Worm (Caenorhabditis elegans): Measurements from ENCODE around the gene spdl-1.

DNA sequence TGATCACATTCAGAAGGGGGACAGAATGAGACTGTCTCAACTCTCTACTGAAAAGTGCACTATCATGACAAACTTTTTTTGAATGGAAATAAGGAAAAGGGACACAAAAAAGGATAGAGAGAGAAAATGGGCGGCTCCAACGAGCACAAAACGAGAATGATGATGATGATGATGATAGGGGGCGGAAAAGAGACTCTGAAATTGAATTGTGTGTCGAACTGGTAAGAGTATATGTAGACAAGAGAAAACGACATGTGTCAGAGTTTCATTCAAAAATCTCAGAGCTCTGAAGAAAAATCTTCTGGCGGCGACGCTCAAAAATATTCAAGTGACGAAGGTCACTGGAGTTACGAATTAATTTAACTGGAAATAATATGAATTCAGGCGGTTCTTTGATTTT, 13.9 kb downstream of the spdl-1 start:
- TF ChIP-seq hnd-1 (tag; optimal IDR thresholded peaks at IDR 0.05): no peak
- TF ChIP-seq ama-1 (optimal IDR thresholded peaks at IDR 0.05): no peak
- no peak for TF ChIP-seq flt-1 (GFP tag; IDR thresholded peaks at IDR 0.05)
- TF ChIP-seq ceh-13 (GFP tag; optimal IDR thresholded peaks at IDR 0.05): no peak
- no peak for TF ChIP-seq ceh-36 (tag; optimal IDR thresholded peaks at IDR 0.05)
- no peak for TF ChIP-seq scrt-1 (GFP tag; IDR thresholded peaks at IDR 0.05)
- no peak for TF ChIP-seq sea-1 (GFP tag; conservative IDR thresholded peaks at IDR 0.05)
- TF ChIP-seq tbx-11 (GFP tag; IDR thresholded peaks at IDR 0.05): no peak
- TF ChIP-seq B0310.2 (tag; optimal IDR thresholded peaks at IDR 0.05): no peak
- no peak for TF ChIP-seq hmg-4 (GFP tag; optimal IDR thresholded peaks at IDR 0.05)
- no peak for TF ChIP-seq F13C5.2 (tag; optimal IDR thresholded peaks at IDR 0.05)
- no peak for TF ChIP-seq tra-4 (tag; optimal IDR thresholded peaks at IDR 0.05)
- no peak for TF ChIP-seq hmbx-1 (tag; optimal IDR thresholded peaks at IDR 0.05)

Data from whole organism, early embryonic.